Fruit fly (Drosophila melanogaster): ENCODE data around the gene qua.
A peak's percentile ranks its signal among the peaks of the same experiment; 100 is the strongest.

The qua gene

dm6 chr2L:17484174-17484573, 12.8 kb downstream of the qua start, which contains the start of the genes GCS2beta and CG5131 (continued):
- TF ChIP-seq CG15011 (GFP tag; optimal IDR thresholded peaks at IDR 0.05) = peak; percentile 70
- peak; percentile 85 for TF ChIP-seq CG10147 (GFP tag; optimal IDR thresholded peaks at IDR 0.05)
- TF ChIP-seq kni (GFP tag; optimal IDR thresholded peaks at IDR 0.05) = peak; percentile 8
- TF ChIP-seq stwl (tag; optimal IDR thresholded peaks at IDR 0.05) = peak; percentile 79
- peak; percentile 84 for TF ChIP-seq dmrt99B (tag; optimal IDR thresholded peaks at IDR 0.05)
- peak; percentile 93 for TF ChIP-seq CG1792 (GFP tag; optimal IDR thresholded peaks at IDR 0.05)
- TF ChIP-seq CG18262 (tag; optimal IDR thresholded peaks at IDR 0.05) = peak; percentile 81
- TF ChIP-seq tna (GFP tag; IDR thresholded peaks at IDR 0.05; ENCODE audit: partially characterized antibody) = peak; percentile 83
- peak; percentile 96 for TF ChIP-seq CG9817 (tag; optimal IDR thresholded peaks at IDR 0.05)
- peak; percentile 85 for TF ChIP-seq amos (GFP tag; IDR thresholded peaks at IDR 0.05; ENCODE audit: partially characterized antibody)
- TF ChIP-seq dmrt11E (tag; optimal IDR thresholded peaks at IDR 0.05) = peak; percentile 81
- TF ChIP-seq CG15514 (GFP tag; optimal IDR thresholded peaks at IDR 0.05) = peak; percentile 88
- peak; percentile 94 for TF ChIP-seq Rx (GFP tag; IDR thresholded peaks at IDR 0.05)
- peak; percentile 75 for TF ChIP-seq gt (GFP tag; IDR thresholded peaks at IDR 0.05)
- TF ChIP-seq CG4328 (GFP tag; optimal IDR thresholded peaks at IDR 0.05) = peak; percentile 71
- TF ChIP-seq CG31224 (GFP tag; IDR thresholded peaks at IDR 0.05) = peak; percentile 87
- TF ChIP-seq pzg (GFP tag; optimal IDR thresholded peaks at IDR 0.05) = peak; percentile 82
- TF ChIP-seq CG8089 (GFP tag; optimal IDR thresholded peaks at IDR 0.05) = peak; percentile 90
- peak; percentile 96 for TF ChIP-seq Dll (GFP tag; IDR thresholded peaks at IDR 0.05; ENCODE audit: partially characterized antibody)
- peak; percentile 96 for TF ChIP-seq slou (GFP tag; optimal IDR thresholded peaks at IDR 0.05)
- TF ChIP-seq Oli (tag; optimal IDR thresholded peaks at IDR 0.05) = peak; percentile 85
- peak; percentile 94 for TF ChIP-seq p53 (GFP tag; optimal IDR thresholded peaks at IDR 0.05)
- peak; percentile 97 for TF ChIP-seq vfl (GFP tag; optimal IDR thresholded peaks at IDR 0.05)
- peak; percentile 60 for TF ChIP-seq CG10431 (GFP tag; optimal IDR thresholded peaks at IDR 0.05)
- peak; percentile 18 to 87 for TF ChIP-seq bsh (GFP tag; optimal IDR thresholded peaks at IDR 0.05)
- peak; percentile 61 for TF ChIP-seq Nf-YB (GFP tag; optimal IDR thresholded peaks at IDR 0.05)
- TF ChIP-seq CG5180 (GFP tag; optimal IDR thresholded peaks at IDR 0.05) = peak; percentile 50
- peak; percentile 92 for TF ChIP-seq CG10209 (GFP tag; optimal IDR thresholded peaks at IDR 0.05)
- TF ChIP-seq lilli (GFP tag; optimal IDR thresholded peaks at IDR 0.05) = peak; percentile 98
- TF ChIP-seq CHES-1-like (GFP tag; optimal IDR thresholded peaks at IDR 0.05) = peak; percentile 98
- peak; percentile 93 for TF ChIP-seq Scr (GFP tag; IDR thresholded peaks at IDR 0.05; ENCODE audit: partially characterized antibody)
- TF ChIP-seq HHEX (GFP tag; optimal IDR thresholded peaks at IDR 0.05) = peak; percentile 87
- peak; percentile 97 to 98 for TF ChIP-seq Pdp1 (GFP tag; optimal IDR thresholded peaks at IDR 0.05)
- TF ChIP-seq mirr (GFP tag; optimal IDR thresholded peaks at IDR 0.05) = peak; percentile 76
- peak; percentile 31 for TF ChIP-seq bigmax (GFP tag; optimal IDR thresholded peaks at IDR 0.05)
- 0 out of 3 replicates have a peak, but pooled peaks have one; percentile 68 for TF ChIP-seq gce (GFP tag; IDR thresholded peaks at IDR 0.05)
- TF ChIP-seq CG34376 (GFP tag; optimal IDR thresholded peaks at IDR 0.05) = peak; percentile 60
- TF ChIP-seq Fer1 (GFP tag; optimal IDR thresholded peaks at IDR 0.05) = no peak
- TF ChIP-seq CG8388 (GFP tag; optimal IDR thresholded peaks at IDR 0.05) = peak; percentile 82
- peak; percentile 98 for TF ChIP-seq mam (GFP tag; optimal IDR thresholded peaks at IDR 0.05)
- no peak for TF ChIP-seq CG8478 (optimal IDR thresholded peaks at IDR 0.05)
- no peak for TF ChIP-seq usp (GFP tag; optimal IDR thresholded peaks at IDR 0.05)
- peak; percentile 52 for TF ChIP-seq CG33557 (GFP tag; optimal IDR thresholded peaks at IDR 0.05)
- TF ChIP-seq emc (GFP tag; optimal IDR thresholded peaks at IDR 0.05) = peak; percentile 92
- peak; percentile 77 for TF ChIP-seq CG1529 (GFP tag; optimal IDR thresholded peaks at IDR 0.05)
- peak; percentile 67 for TF ChIP-seq CG10959 (GFP tag; IDR thresholded peaks at IDR 0.05)
- TF ChIP-seq CG4820 (GFP tag; optimal IDR thresholded peaks at IDR 0.05) = peak; percentile 92
- TF ChIP-seq Ets65A (GFP tag) = peak; percentile 100
- peak; percentile 88 for TF ChIP-seq YL-1 (GFP tag; optimal IDR thresholded peaks at IDR 0.05)
- peak; percentile 94 for TF ChIP-seq esg (GFP tag; conservative IDR thresholded peaks at IDR 0.05)
